Worm (Caenorhabditis elegans) whole organism, early embryonic: ENCODE data around the gene twk-12.

ENCODE experiments used
- ama-1 ChIP-seq: fragments of 150-350 bp; optimal IDR thresholded peaks from 2 replicates; lab custom pipeline; 2014
- ceh-13 ChIP-seq: fragments of 200-800 bp; sonication (Bioruptor generic); optimal IDR thresholded peaks from 2 replicates; lab custom pipeline; 2018; ENCODE audit warnings: mild to moderate bottlenecking, missing genetic modification characterization, missing compliant biosample characterization
- hnd-1 ChIP-seq: sonication (generic microtip); optimal IDR thresholded peaks from 2 replicates; lab custom pipeline; 2016; ENCODE audit warnings: missing genetic modification characterization, missing compliant biosample characterization
- scrt-1 ChIP-seq: fragments of 200-800 bp; sonication (Bioruptor generic); IDR thresholded peaks from 2 replicates; pipeline ENCODE4 v1.3.6; 2022; ENCODE audit warnings: missing genetic modification characterization, missing compliant biosample characterization

DNA sequence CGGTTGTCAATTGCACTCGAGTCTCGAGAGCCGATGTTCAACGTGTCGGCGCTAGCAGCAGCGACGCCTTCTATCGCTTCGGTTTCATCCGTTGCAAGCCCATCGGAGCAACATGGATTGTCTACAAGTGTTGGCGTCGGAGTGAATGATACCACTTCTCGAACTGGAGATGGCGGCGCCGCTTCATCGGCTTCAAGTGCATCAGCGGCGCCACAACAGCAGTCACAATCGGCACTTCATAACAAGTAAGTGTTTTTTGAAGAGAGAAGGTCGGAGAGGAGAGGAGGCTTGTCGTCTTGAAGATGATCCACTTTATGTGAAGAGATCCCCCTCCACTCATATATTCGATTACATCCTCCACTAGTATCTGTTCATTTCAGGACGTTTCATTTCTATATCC, 5.2 kb downstream of the twk-12 start:
- TF ChIP-seq hnd-1 (no peak), ceh-13 (GFP tag; lab: Kevin White, UChicago) (no peak), scrt-1 (no peak), ama-1 (no peak)
